Worm (Caenorhabditis elegans) whole organism, young adult: ENCODE data around the gene ZC116.1.
A peak's percentile ranks its signal among the peaks of the same experiment; 100 is the strongest.

ENCODE experiments used
- B0035.1 ChIP-seq: sonication (generic microtip); optimal IDR thresholded peaks from 2 replicates; lab custom pipeline; 2016; ENCODE audit warnings: missing genetic modification characterization, mild to moderate bottlenecking, missing compliant biosample characterization, missing genotype, missing genetic modification reagents
- B0261.1 ChIP-seq: sonication (generic microtip); optimal IDR thresholded peaks from 2 replicates; lab custom pipeline; 2016; ENCODE audit warnings: mild to moderate bottlenecking, missing genetic modification characterization, moderate library complexity, missing compliant biosample characterization
- D2030.7 ChIP-seq: fragments of 200-800 bp; sonication (Bioruptor generic); IDR thresholded peaks from 2 replicates; pipeline ENCODE4 v1.3.6; 2022; ENCODE audit warnings: missing genetic modification reagents, missing genetic modification characterization, missing compliant biosample characterization
- F22D6.2 ChIP-seq: sonication (generic microtip); optimal IDR thresholded peaks from 2 replicates; lab custom pipeline; 2016; ENCODE audit warnings: mild to moderate bottlenecking, missing genetic modification characterization, missing compliant biosample characterization
- F52B5.7 ChIP-seq: sonication (generic microtip); optimal IDR thresholded peaks from 2 replicates; lab custom pipeline; 2016; ENCODE audit warnings: mild to moderate bottlenecking, missing genetic modification characterization, missing compliant biosample characterization
- F55B11.4 ChIP-seq: sonication (generic microtip); optimal IDR thresholded peaks from 2 replicates; lab custom pipeline; 2016; ENCODE audit warnings: missing compliant biosample characterization, missing genetic modification characterization, borderline replicate concordance; ENCODE audit not compliant: insufficient read depth
- Y53F4B.3 ChIP-seq: fragments of 200-800 bp; sonication (Bioruptor generic); IDR thresholded peaks from 2 replicates; pipeline ENCODE4 v1.3.6; 2022; ENCODE audit warnings: missing genetic modification reagents, missing genetic modification characterization, missing compliant biosample characterization
- akir-1 ChIP-seq: fragments of 200-800 bp; sonication (Bioruptor generic); optimal IDR thresholded peaks from 2 replicates; lab custom pipeline; 2018; ENCODE audit warnings: mild to moderate bottlenecking, missing genetic modification characterization, moderate library complexity, missing compliant biosample characterization
- ama-1 ChIP-seq, 3 experiments: fragments of 150-350 bp in 1 of 3; sonication (generic microtip) in 2 of 3; optimal IDR thresholded peaks; 2 replicates each; lab custom pipeline; 2014 to 2018; ENCODE audit warnings: missing biosample characterization in 2 of 3, missing genetic modification characterization in 2 of 3, missing genetic modification reagents in 2 of 3
- aptf-2 ChIP-seq: fragments of 200-800 bp; sonication (Bioruptor generic); conservative IDR thresholded peaks from 2 replicates; pipeline ENCODE4 v1.3.6; 2022; ENCODE audit warnings: missing genetic modification reagents, missing genetic modification characterization, missing compliant biosample characterization
- athp-1 ChIP-seq: sonication (generic microtip); optimal IDR thresholded peaks from 2 replicates; lab custom pipeline; 2017; ENCODE audit warnings: mild to moderate bottlenecking, missing genetic modification characterization, missing compliant biosample characterization
- attf-5 ChIP-seq: fragments of 200-800 bp; sonication (Bioruptor generic); optimal IDR thresholded peaks from 2 replicates; lab custom pipeline; 2018; ENCODE audit warnings: mild to moderate bottlenecking, missing genetic modification characterization, missing compliant biosample characterization
- bed-2 ChIP-seq: fragments of 200-800 bp; sonication (Bioruptor generic); IDR thresholded peaks from 2 replicates; pipeline ENCODE4 v1.3.6; 2022; ENCODE audit warnings: missing genetic modification reagents, missing genetic modification characterization, missing compliant biosample characterization
- cebp-1 ChIP-seq, 2 experiments: fragments of 200-800 bp in 1 of 2; sonication (Bioruptor generic) in 1 of 2; sonication (generic microtip) in 1 of 2; IDR thresholded peaks in 1 of 2; optimal IDR thresholded peaks in 1 of 2; 2 replicates each; pipeline versions ENCODE4 v1.3.6 to Lab custom; 2017 to 2022; ENCODE audit warnings: missing compliant biosample characterization in 2 of 2, missing genetic modification characterization in 2 of 2, mild to moderate bottlenecking in 1 of 2, missing genetic modification reagents in 1 of 2, moderate library complexity in 1 of 2
- ceh-100 ChIP-seq: fragments of 200-800 bp; sonication (Bioruptor generic); IDR thresholded peaks from 2 replicates; pipeline ENCODE4 v1.3.6; 2022; ENCODE audit warnings: missing genetic modification reagents, missing genetic modification characterization, missing compliant biosample characterization
- ceh-91 ChIP-seq: fragments of 200-800 bp; sonication (Bioruptor generic); IDR thresholded peaks from 2 replicates; pipeline ENCODE4 v1.3.6; 2022; ENCODE audit warnings: missing genetic modification reagents, missing genetic modification characterization, missing compliant biosample characterization
- efl-1 ChIP-seq: fragments of 150-350 bp; optimal IDR thresholded peaks from 2 replicates; lab custom pipeline; 2014; ENCODE audit warnings: missing biosample characterization, missing genetic modification reagents, missing genetic modification characterization
- egl-44 ChIP-seq: fragments of 200-800 bp; sonication (Bioruptor generic); IDR thresholded peaks from 2 replicates; pipeline ENCODE4 v1.3.6; 2022; ENCODE audit warnings: missing genetic modification reagents, missing genetic modification characterization, missing compliant biosample characterization
- egrh-3 ChIP-seq: fragments of 200-800 bp; sonication (Bioruptor generic); IDR thresholded peaks from 2 replicates; pipeline ENCODE4 v1.3.6; 2022; ENCODE audit warnings: missing genetic modification reagents, missing genetic modification characterization, missing compliant biosample characterization
- him-1 ChIP-seq: sonication (generic microtip); optimal IDR thresholded peaks from 2 replicates; lab custom pipeline; 2016; ENCODE audit warnings: missing genotype, missing genetic modification reagents, missing genetic modification characterization, missing compliant biosample characterization
- hlh-26 ChIP-seq: fragments of 200-800 bp; sonication (Bioruptor generic); conservative IDR thresholded peaks from 2 replicates; pipeline ENCODE4 v1.3.6; 2022; ENCODE audit warnings: missing genetic modification reagents, missing genetic modification characterization, missing compliant biosample characterization
- hmg-20 ChIP-seq: fragments of 200-800 bp; sonication (Bioruptor generic); IDR thresholded peaks from 2 replicates; pipeline ENCODE4 v1.3.6; 2022; ENCODE audit warnings: missing genetic modification reagents, missing genetic modification characterization, missing compliant biosample characterization
- let-526 ChIP-seq: fragments of 200-800 bp; sonication (Bioruptor generic); IDR thresholded peaks from 2 replicates; pipeline ENCODE4 v1.3.6; 2022; ENCODE audit warnings: missing genetic modification reagents, missing genetic modification characterization, missing compliant biosample characterization
- let-607 ChIP-seq, 2 experiments: fragments of 200-800 bp in 1 of 2; sonication (Bioruptor generic) in 1 of 2; sonication (generic microtip) in 1 of 2; optimal IDR thresholded peaks; 2 replicates each; lab custom pipeline; 2016 to 2018; ENCODE audit warnings: mild to moderate bottlenecking in 2 of 2, missing compliant biosample characterization in 2 of 2, missing genetic modification characterization in 2 of 2, moderate library complexity in 2 of 2, missing genotype in 1 of 2
- lsl-1 ChIP-seq: fragments of 200-800 bp; sonication (Bioruptor generic); optimal IDR thresholded peaks from 2 replicates; lab custom pipeline; 2018; ENCODE audit warnings: mild to moderate bottlenecking, missing genetic modification characterization, moderate library complexity, missing compliant biosample characterization
- lsy-27 ChIP-seq: sonication (generic microtip); optimal IDR thresholded peaks from 2 replicates; lab custom pipeline; 2017; ENCODE audit warnings: missing genetic modification characterization, mild to moderate bottlenecking, missing compliant biosample characterization, antibody characterized with exemption, missing genotype, borderline replicate concordance; ENCODE audit not compliant: insufficient read depth
- mel-28 ChIP-seq: sonication (generic microtip); optimal IDR thresholded peaks from 2 replicates; lab custom pipeline; 2016; ENCODE audit warnings: borderline replicate concordance, mild to moderate bottlenecking, missing genetic modification characterization, missing compliant biosample characterization
- mxl-1 ChIP-seq: sonication (generic microtip); optimal IDR thresholded peaks from 2 replicates; lab custom pipeline; 2016; ENCODE audit warnings: missing genetic modification characterization, missing compliant biosample characterization
- nfya-1 ChIP-seq: sonication (generic microtip); optimal IDR thresholded peaks from 2 replicates; lab custom pipeline; 2017; ENCODE audit warnings: antibody characterized with exemption, missing compliant biosample characterization, missing genetic modification characterization, borderline replicate concordance; ENCODE audit not compliant: insufficient read depth
- nfya-2 ChIP-seq: fragments of 200-800 bp; sonication (Bioruptor generic); IDR thresholded peaks from 2 replicates; pipeline ENCODE4 v1.3.6; 2022; ENCODE audit warnings: missing genetic modification reagents, missing genetic modification characterization, missing compliant biosample characterization
- nfyb-1 ChIP-seq: fragments of 200-800 bp; sonication (Bioruptor generic); IDR thresholded peaks from 2 replicates; pipeline ENCODE4 v1.3.6; 2022; ENCODE audit warnings: missing genetic modification reagents, missing genetic modification characterization, missing compliant biosample characterization
- nhr-179 ChIP-seq: sonication (generic microtip); optimal IDR thresholded peaks from 2 replicates; lab custom pipeline; 2016; ENCODE audit warnings: mild to moderate bottlenecking, missing genetic modification characterization, missing compliant biosample characterization
- nhr-27 ChIP-seq: fragments of 200-800 bp; sonication (Bioruptor generic); optimal IDR thresholded peaks from 2 replicates; lab custom pipeline; 2018; ENCODE audit warnings: mild to moderate bottlenecking, missing genetic modification characterization, moderate library complexity, missing compliant biosample characterization
- pha-4 ChIP-seq: fragments of 150-350 bp; sonication (generic microtip); optimal IDR thresholded peaks from 2 replicates; lab custom pipeline; 2014; ENCODE audit warnings: missing biosample characterization, missing genetic modification reagents, missing genetic modification characterization
- rpc-1 ChIP-seq, 2 experiments: fragments of 150-350 bp in 1 of 2; sonication (generic microtip) in 1 of 2; optimal IDR thresholded peaks; 2 replicates each; lab custom pipeline; 2014 to 2018; ENCODE audit warnings: missing biosample characterization in 1 of 2, missing genetic modification characterization in 1 of 2, missing genetic modification reagents in 1 of 2, missing genotype in 1 of 2
- sdz-38 ChIP-seq: sonication (generic microtip); optimal IDR thresholded peaks from 2 replicates; lab custom pipeline; 2016; ENCODE audit warnings: missing genotype, missing genetic modification characterization, missing compliant biosample characterization
- sea-2 ChIP-seq: fragments of 200-800 bp; sonication (Bioruptor generic); IDR thresholded peaks from 2 replicates; pipeline ENCODE4 v1.3.6; 2022; ENCODE audit warnings: missing genetic modification characterization, missing compliant biosample characterization
- snpc-1.3 ChIP-seq: sonication (generic microtip); optimal IDR thresholded peaks from 2 replicates; lab custom pipeline; 2017; ENCODE audit warnings: missing genetic modification characterization, mild to moderate bottlenecking, missing compliant biosample characterization, antibody characterized with exemption, moderate library complexity, missing genotype, missing genetic modification reagents; ENCODE audit not compliant: insufficient read depth
- tbp1 ChIP-seq: fragments of 200-800 bp; sonication (Bioruptor generic); optimal IDR thresholded peaks from 2 replicates; lab custom pipeline; 2018; ENCODE audit warnings: mild to moderate bottlenecking, missing genetic modification characterization, missing compliant biosample characterization
- tbx-9 ChIP-seq: sonication (generic microtip); optimal IDR thresholded peaks from 2 replicates; lab custom pipeline; 2016; ENCODE audit warnings: borderline replicate concordance, missing genetic modification characterization, inconsistent platforms, missing compliant biosample characterization
- unc-62 ChIP-seq: fragments of 150-350 bp; optimal IDR thresholded peaks from 2 replicates; lab custom pipeline; 2014; ENCODE audit warnings: missing biosample characterization, missing genetic modification reagents, missing genetic modification characterization
- xnd-1 ChIP-seq: sonication (generic microtip); optimal IDR thresholded peaks from 2 replicates; lab custom pipeline; 2016; ENCODE audit warnings: missing genotype, missing genetic modification reagents, missing genetic modification characterization, missing compliant biosample characterization
- zim-3 ChIP-seq: sonication (generic microtip); optimal IDR thresholded peaks from 2 replicates; lab custom pipeline; 2017; ENCODE audit warnings: mild to moderate bottlenecking, missing genetic modification characterization, moderate library complexity, missing compliant biosample characterization
- ztf-28 ChIP-seq: fragments of 200-800 bp; sonication (Bioruptor generic); IDR thresholded peaks from 2 replicates; pipeline ENCODE4 v1.3.6; 2022; ENCODE audit warnings: missing genetic modification reagents, missing genetic modification characterization, missing compliant biosample characterization
- ztf-6 ChIP-seq: fragments of 200-800 bp; sonication (Bioruptor generic); IDR thresholded peaks from 2 replicates; pipeline ENCODE4 v1.3.6; 2022; ENCODE audit warnings: missing genetic modification reagents, missing genetic modification characterization, missing compliant biosample characterization

The ZC116.1 gene

ce11 chrV:12659426-12659825 is 49.8 kb downstream of the ZC116.1 start, which contains the start of gene ccch-3 (continued):
- no peak for TF ChIP-seq nhr-179
- TF ChIP-seq xnd-1: no peak
- TF ChIP-seq nfya-1 (tag; lab: Kevin White, UChicago): no peak
- no peak for TF ChIP-seq nhr-27 (tag; lab: Kevin White, UChicago)
- TF ChIP-seq D2030.7 (GFP tag; lab: Robert Waterston, UW): no peak; the same call in 1 of the 2 replicates
- peak; percentile 52 for TF ChIP-seq lsl-1 (GFP tag; lab: Kevin White, UChicago)
- TF ChIP-seq zim-3 (tag; lab: Kevin White, UChicago): no peak
- TF ChIP-seq aptf-2: no peak
- TF ChIP-seq let-526 (GFP tag; lab: Robert Waterston, UW): no peak
- peak; percentile 7 to 12 for TF ChIP-seq let-607 (tag; optimal IDR thresholded peaks at IDR 0.05; lab: Kevin White, UChicago)
- 0 out of 2 replicates have a peak, but pooled peaks have one; percentile 9 for TF ChIP-seq ceh-100 (GFP tag; lab: Robert Waterston, UW)
- TF ChIP-seq F52B5.7: no peak
- no peak for TF ChIP-seq cebp-1 (GFP tag; IDR thresholded peaks at IDR 0.05; lab: Robert Waterston, UW)
- TF ChIP-seq cebp-1 (tag; optimal IDR thresholded peaks at IDR 0.05; lab: Kevin White, UChicago): peak; percentile 72
- no peak for TF ChIP-seq sea-2 (GFP tag; lab: Robert Waterston, UW)
- TF ChIP-seq unc-62 (GFP tag; lab: Kevin White, UChicago): no peak
- TF ChIP-seq ztf-28 (GFP tag; lab: Robert Waterston, UW): no peak
- no peak for TF ChIP-seq F22D6.2 (tag; lab: Kevin White, UChicago)
- TF ChIP-seq efl-1 (GFP tag; lab: Kevin White, UChicago): no peak
- TF ChIP-seq sdz-38: no peak
- 0 out of 2 replicates have a peak, but pooled peaks have one; percentile 10 for TF ChIP-seq hmg-20 (GFP tag; lab: Robert Waterston, UW)
- no peak for TF ChIP-seq egrh-3 (GFP tag; lab: Robert Waterston, UW)
- TF ChIP-seq bed-2: no peak
- no peak for TF ChIP-seq ceh-91 (GFP tag; lab: Robert Waterston, UW)
- TF ChIP-seq snpc-1.3 (tag; lab: Kevin White, UChicago): peak; percentile 36
- TF ChIP-seq B0035.1: no peak
- peak; percentile 80 for TF ChIP-seq attf-5 (GFP tag; lab: Kevin White, UChicago)
- TF ChIP-seq mxl-1 (tag; lab: Kevin White, UChicago): no peak
- no peak for TF ChIP-seq mel-28 (tag; lab: Kevin White, UChicago)
- peak; percentile 31 for TF ChIP-seq him-1 (tag; lab: Kevin White, UChicago)
- no peak for TF ChIP-seq ama-1 (optimal IDR thresholded peaks at IDR 0.05; lab: Kevin White, UChicago)
- TF ChIP-seq ama-1 (GFP tag; optimal IDR thresholded peaks at IDR 0.05; lab: Kevin White, UChicago): no peak
- no peak for TF ChIP-seq rpc-1 (optimal IDR thresholded peaks at IDR 0.05; lab: Kevin White, UChicago)
- TF ChIP-seq rpc-1 (tag; optimal IDR thresholded peaks at IDR 0.05; lab: Kevin White, UChicago): no peak
- no peak for TF ChIP-seq tbx-9 (tag; lab: Kevin White, UChicago)
- peak; percentile 65 for TF ChIP-seq tbp1 (GFP tag; lab: Kevin White, UChicago)
- no peak for TF ChIP-seq hlh-26 (GFP tag; lab: Robert Waterston, UW)
- no peak for TF ChIP-seq nfya-2 (GFP tag; lab: Robert Waterston, UW)
- TF ChIP-seq lsy-27 (tag; lab: Kevin White, UChicago): no peak
- no peak for TF ChIP-seq pha-4 (tag; lab: Kevin White, UChicago)
- TF ChIP-seq B0261.1 (tag; lab: Kevin White, UChicago): peak; percentile 7
- TF ChIP-seq Y53F4B.3: no peak
- no peak for TF ChIP-seq ztf-6 (GFP tag; lab: Robert Waterston, UW)
- peak; percentile 32 for TF ChIP-seq athp-1 (tag; lab: Kevin White, UChicago)
- TF ChIP-seq F55B11.4 (tag; lab: Kevin White, UChicago): no peak
- peak; percentile 47; the same call in 1 of the 2 replicates for TF ChIP-seq egl-44 (GFP tag; lab: Robert Waterston, UW)
- no peak; the same call in 1 of the 2 replicates for TF ChIP-seq nfyb-1 (GFP tag; lab: Robert Waterston, UW)
- TF ChIP-seq akir-1 (GFP tag; lab: Kevin White, UChicago): no peak
